Worm (Caenorhabditis elegans): Measurements from ENCODE around the gene ndc-80.
A peak's percentile ranks its signal among the peaks of the same experiment; 100 is the strongest.

ndc-80 gene

DNA sequence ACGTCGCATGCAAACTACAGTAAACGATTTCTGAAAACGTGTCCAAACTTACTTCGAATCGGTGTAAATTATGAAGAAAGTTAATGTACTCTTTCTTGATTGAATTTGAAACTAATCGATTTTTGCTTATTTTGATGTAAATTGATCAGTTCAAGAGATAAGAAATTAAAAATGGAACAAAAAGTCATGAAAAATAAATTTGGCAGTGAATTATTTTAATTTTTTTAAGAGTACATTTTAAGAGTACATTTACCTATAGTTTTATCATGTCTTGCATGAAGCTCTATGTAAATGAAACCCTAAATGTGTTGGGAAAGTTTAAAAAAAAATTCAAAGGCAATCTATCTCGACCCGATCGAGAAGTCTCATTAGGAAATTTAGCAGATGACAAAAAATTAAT is 29.8 kb upstream of the ndc-80 start, which contains the start of gene T04B2.7:
Gene T04B2.7 (minus strand): TSS at position 101 of the 400 bp plus-strand sequence.
- TF ChIP-seq hif-1 (tag; optimal IDR thresholded peaks at IDR 0.05) (no peak), ceh-82 (tag; optimal IDR thresholded peaks at IDR 0.05) (no peak), vab-7 (GFP tag; IDR thresholded peaks at IDR 0.05) (no peak), lin-13 (GFP tag; optimal IDR thresholded peaks at IDR 0.05) (no peak), dmd-9 (GFP tag; IDR thresholded peaks at IDR 0.05) (no peak), arid-1 (GFP tag; conservative IDR thresholded peaks at IDR 0.05) (no peak), nhr-76 (tag; optimal IDR thresholded peaks at IDR 0.05) (no peak), nhr-28 (tag; optimal IDR thresholded peaks at IDR 0.05) (no peak), F49E8.2 (tag; optimal IDR thresholded peaks at IDR 0.05; ENCODE audit: borderline replicate concordance) (no peak), ces-1 (GFP tag; optimal IDR thresholded peaks at IDR 0.05) (no peak)

DNA sequence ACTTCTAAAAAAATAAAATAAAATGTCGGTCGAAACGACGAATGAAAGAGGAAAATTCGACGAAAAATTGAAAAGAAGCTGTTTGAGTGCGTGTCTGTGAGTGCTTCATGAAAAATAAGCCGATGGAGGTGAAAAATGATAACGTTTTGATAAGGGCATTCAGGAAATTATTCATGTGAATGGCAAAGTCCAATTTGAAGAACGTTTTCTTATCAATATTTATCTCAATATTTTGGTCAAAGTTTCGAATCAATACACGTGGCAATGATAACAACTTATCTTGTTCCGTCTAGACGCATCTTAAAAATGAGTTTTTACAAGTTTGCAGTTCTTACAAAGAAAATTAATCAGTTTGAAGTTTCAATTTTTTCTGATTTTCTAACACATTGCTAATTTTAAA is 26.8 kb upstream of the ndc-80 start:
- TF ChIP-seq tag-97 (GFP tag; IDR thresholded peaks at IDR 0.05), result no peak
- no peak for TF ChIP-seq vab-7 (GFP tag; IDR thresholded peaks at IDR 0.05)
- no peak for TF ChIP-seq ctbp-1 (GFP tag; IDR thresholded peaks at IDR 0.05)
- no peak for TF ChIP-seq mes-2 (tag; optimal IDR thresholded peaks at IDR 0.05; ENCODE audit: poor library complexity, severe bottlenecking)
- TF ChIP-seq lsy-2 (tag; optimal IDR thresholded peaks at IDR 0.05), result peak in 1 of 2 experiments; percentile 1
- no peak for TF ChIP-seq zfp-2 (tag; optimal IDR thresholded peaks at IDR 0.05)
- no peak for TF ChIP-seq lin-13 (GFP tag; optimal IDR thresholded peaks at IDR 0.05)
- TF ChIP-seq skn-1 (tag; optimal IDR thresholded peaks at IDR 0.05), result no peak
- no peak for TF ChIP-seq ceh-82 (tag; optimal IDR thresholded peaks at IDR 0.05)
- TF ChIP-seq Y105C5A.15 (GFP tag; IDR thresholded peaks at IDR 0.05), result no peak
- peak; percentile 31 for TF ChIP-seq nhr-102 (tag; optimal IDR thresholded peaks at IDR 0.05)
- TF ChIP-seq zip-11 (GFP tag; IDR thresholded peaks at IDR 0.05), result no peak
- no peak for TF ChIP-seq F37D6.2 (tag; optimal IDR thresholded peaks at IDR 0.05)
- peak in 1 of 2 experiments; percentile 38 for TF ChIP-seq daf-16 (GFP tag; optimal IDR thresholded peaks at IDR 0.05)
- peak; percentile 88 for TF ChIP-seq daf-16 (tag; optimal IDR thresholded peaks at IDR 0.05)
- no peak for TF ChIP-seq nhr-111 (GFP tag; optimal IDR thresholded peaks at IDR 0.05)
- TF ChIP-seq hlh-30 (tag; optimal IDR thresholded peaks at IDR 0.05; ENCODE audit: insufficient read depth), result peak; percentile 44
- TF ChIP-seq hif-1 (tag; optimal IDR thresholded peaks at IDR 0.05), result no peak
- TF ChIP-seq unc-39 (tag; optimal IDR thresholded peaks at IDR 0.05), result no peak
- no peak for TF ChIP-seq gei-8 (GFP tag; optimal IDR thresholded peaks at IDR 0.05)
- no peak for TF ChIP-seq ztf-7 (tag; optimal IDR thresholded peaks at IDR 0.05)
- TF ChIP-seq ceh-62 (tag; optimal IDR thresholded peaks at IDR 0.05), result no peak
- TF ChIP-seq Y48G9A.11 (GFP tag; IDR thresholded peaks at IDR 0.05), result no peak
- TF ChIP-seq php-3 (GFP tag; IDR thresholded peaks at IDR 0.05), result peak; percentile 65; the same call in 1 of the 2 replicates
- TF ChIP-seq nhr-25 (tag; optimal IDR thresholded peaks at IDR 0.05; ENCODE audit: borderline replicate concordance, insufficient read depth), result no peak
- TF ChIP-seq pha-4 (GFP tag; IDR thresholded peaks at IDR 0.05), result 0 out of 2 replicates have a peak, but pooled peaks have one; percentile 16
- no peak for TF ChIP-seq pha-4 (tag; optimal IDR thresholded peaks at IDR 0.05)
- no peak for TF ChIP-seq egl-43 (GFP tag; IDR thresholded peaks at IDR 0.05)
- TF ChIP-seq spr-1 (tag; optimal IDR thresholded peaks at IDR 0.05), result no peak
- no peak for TF ChIP-seq madf-5 (GFP tag; IDR thresholded peaks at IDR 0.05)
- no peak for TF ChIP-seq nhr-237 (tag; optimal IDR thresholded peaks at IDR 0.05)
- TF ChIP-seq nhr-41 (GFP tag; IDR thresholded peaks at IDR 0.05), result no peak
- no peak for TF ChIP-seq nhr-6 (tag; optimal IDR thresholded peaks at IDR 0.05)
- no peak for TF ChIP-seq dpl-1 (GFP tag; optimal IDR thresholded peaks at IDR 0.05)
- no peak for TF ChIP-seq lin-29 (GFP tag; IDR thresholded peaks at IDR 0.05)
- TF ChIP-seq nhr-42 (GFP tag; IDR thresholded peaks at IDR 0.05), result no peak
- no peak for TF ChIP-seq lim-7 (GFP tag; IDR thresholded peaks at IDR 0.05)
- peak; percentile 87 for TF ChIP-seq aha-1 (tag)
- TF ChIP-seq ama-1 (optimal IDR thresholded peaks at IDR 0.05), result no peak
- no peak for TF ChIP-seq attf-4 (tag; optimal IDR thresholded peaks at IDR 0.05)
- peak; percentile 43 for TF ChIP-seq nhr-48 (tag; optimal IDR thresholded peaks at IDR 0.05)
- TF ChIP-seq nhr-76 (tag; optimal IDR thresholded peaks at IDR 0.05), result no peak
- TF ChIP-seq nhr-10 (tag; optimal IDR thresholded peaks at IDR 0.05), result no peak
- no peak for TF ChIP-seq zip-2 (tag; optimal IDR thresholded peaks at IDR 0.05)
- peak; percentile 41 for TF ChIP-seq nhr-77 (tag; optimal IDR thresholded peaks at IDR 0.05)
- TF ChIP-seq ceh-20 (GFP tag; IDR thresholded peaks at IDR 0.05), result no peak
